Fruit fly (Drosophila melanogaster) whole organism, embryonic: ENCODE results near the gene CG3184.

ENCODE experiments used
- Ada2b ChIP-seq: fragments of 200-800 bp; sonication (Bioruptor generic); IDR thresholded peaks from 2 replicates; pipeline ENCODE4 v1.3.6; 2022; ENCODE audit warnings: missing biosample characterization, missing genetic modification characterization
- Awh ChIP-seq: fragments of 200-800 bp; sonication (Bioruptor generic); IDR thresholded peaks from 2 replicates; pipeline ENCODE4, ENCODE4 v1.3.6; 2022; ENCODE audit warnings: missing biosample characterization, missing genetic modification characterization
- BEAF-32 ChIP-seq: fragments of 200-800 bp; sonication (Bioruptor generic); optimal IDR thresholded peaks from 3 replicates; lab custom pipeline; 2017; ENCODE audit warnings: missing biosample characterization, missing genetic modification characterization, mild to moderate bottlenecking, moderate library complexity, missing genetic modification reagents
- Bgb ChIP-seq: fragments of 200-800 bp; sonication (Bioruptor generic); IDR thresholded peaks from 2 replicates; pipeline ENCODE4 v1.3.6; 2022; ENCODE audit warnings: missing biosample characterization, missing genetic modification characterization; ENCODE audit not compliant: partially characterized antibody
- CG10209 ChIP-seq: fragments of 200-800 bp; sonication (Bioruptor generic); optimal IDR thresholded peaks from 3 replicates; lab custom pipeline; 2017; ENCODE audit warnings: missing biosample characterization, mild to moderate bottlenecking, missing genetic modification characterization, missing genetic modification reagents
- CG1024 ChIP-seq: fragments of 200-800 bp; sonication (Bioruptor generic); IDR thresholded peaks from 2 replicates; pipeline ENCODE4 v1.3.6; 2022; ENCODE audit warnings: missing biosample characterization, missing genetic modification characterization
- CG10959 ChIP-seq: fragments of 200-800 bp; sonication (Bioruptor generic); IDR thresholded peaks from 2 replicates; pipeline ENCODE4 v1.3.6; 2022; ENCODE audit warnings: missing biosample characterization, missing genetic modification characterization
- CG11696 ChIP-seq: fragments of 200-800 bp; sonication (Bioruptor generic); IDR thresholded peaks from 2 replicates; pipeline ENCODE4 v1.3.6; 2022; ENCODE audit warnings: missing biosample characterization, missing genetic modification characterization
- CG12391 ChIP-seq: fragments of 200-800 bp; sonication (Bioruptor generic); optimal IDR thresholded peaks from 3 replicates; lab custom pipeline; 2018; ENCODE audit warnings: missing biosample characterization, mild to moderate bottlenecking, missing genetic modification characterization, moderate library complexity
- CG13296 ChIP-seq: fragments of 200-800 bp; sonication (Bioruptor generic); optimal IDR thresholded peaks from 3 replicates; lab custom pipeline; 2018; ENCODE audit warnings: missing biosample characterization, mild to moderate bottlenecking, missing genetic modification characterization
- CG13775 ChIP-seq: fragments of 200-800 bp; sonication (Bioruptor generic); optimal IDR thresholded peaks from 3 replicates; lab custom pipeline; 2017; ENCODE audit warnings: missing biosample characterization, mild to moderate bottlenecking, missing genetic modification characterization
- CG15073 ChIP-seq: fragments of 200-800 bp; sonication (Bioruptor generic); optimal IDR thresholded peaks from 2 replicates; lab custom pipeline; 2016; ENCODE audit warnings: missing biosample characterization, missing genetic modification characterization
- CG1647 ChIP-seq: fragments of 200-800 bp; sonication (Bioruptor generic); optimal IDR thresholded peaks from 3 replicates; lab custom pipeline; 2016; ENCODE audit warnings: missing biosample characterization, missing genetic modification characterization
- CG3407 ChIP-seq: fragments of 200-800 bp; sonication (Bioruptor generic); optimal IDR thresholded peaks from 2 replicates; lab custom pipeline; 2018; ENCODE audit warnings: missing biosample characterization, mild to moderate bottlenecking, missing genetic modification characterization
- CG34224 ChIP-seq: fragments of 200-800 bp; sonication (Bioruptor generic); IDR thresholded peaks from 3 replicates; pipeline ENCODE4 v1.3.6; 2022; ENCODE audit warnings: missing biosample characterization, missing genetic modification characterization; ENCODE audit not compliant: partially characterized antibody
- CG3726 ChIP-seq: fragments of 200-800 bp; sonication (Bioruptor generic); IDR thresholded peaks from 3 replicates; pipeline ENCODE4, ENCODE4 v1.3.6; 2022; ENCODE audit warnings: missing biosample characterization, missing genetic modification characterization
- CG3847 ChIP-seq: fragments of 200-800 bp; sonication (Bioruptor generic); IDR thresholded peaks from 2 replicates; pipeline ENCODE4 v1.3.6; 2022; ENCODE audit warnings: missing biosample characterization, missing genetic modification characterization
- CG4404 ChIP-seq: fragments of 200-800 bp; sonication (Bioruptor generic); IDR thresholded peaks from 2 replicates; pipeline ENCODE4 v1.3.6; 2022; ENCODE audit warnings: missing biosample characterization, missing genetic modification characterization
- CG6654 ChIP-seq: fragments of 200-800 bp; sonication (Bioruptor generic); optimal IDR thresholded peaks from 2 replicates; lab custom pipeline; 2017; ENCODE audit warnings: missing biosample characterization, mild to moderate bottlenecking, missing genetic modification characterization
- CG7357 ChIP-seq: fragments of 200-800 bp; sonication (Bioruptor generic); IDR thresholded peaks from 3 replicates; pipeline ENCODE4 v1.3.6; 2022; ENCODE audit warnings: missing biosample characterization, missing genetic modification characterization
- CG8089 ChIP-seq: fragments of 200-800 bp; sonication (Bioruptor generic); optimal IDR thresholded peaks from 3 replicates; lab custom pipeline; 2016; ENCODE audit warnings: missing biosample characterization, missing genetic modification characterization
- CG9727 ChIP-seq: fragments of 200-800 bp; sonication (Bioruptor generic); optimal IDR thresholded peaks from 3 replicates; lab custom pipeline; 2017; ENCODE audit warnings: missing biosample characterization, mild to moderate bottlenecking, missing genetic modification characterization
- Camta ChIP-seq: fragments of 200-800 bp; sonication (Bioruptor generic); optimal IDR thresholded peaks from 2 replicates; lab custom pipeline; 2016; ENCODE audit warnings: missing biosample characterization, missing genetic modification characterization
- Chrac-16 ChIP-seq: fragments of 200-800 bp; sonication (Bioruptor generic); optimal IDR thresholded peaks from 3 replicates; lab custom pipeline; 2016; ENCODE audit warnings: missing biosample characterization, missing genetic modification characterization
- D ChIP-seq, 2 experiments: fragments of 200-800 bp in 1 of 2; fragments of >200 bp in 1 of 2; sonication (Bioruptor generic) in 1 of 2; optimal IDR thresholded peaks; 2 replicates in 1 of 2; 3 replicates in 1 of 2; lab custom pipeline; 2017; ENCODE audit warnings: mild to moderate bottlenecking in 1 of 2, missing biosample characterization in 1 of 2, missing genetic modification characterization in 1 of 2, missing genetic modification reagents in 1 of 2
- E2f2 ChIP-seq: fragments of 200-800 bp; sonication (Bioruptor generic); IDR thresholded peaks from 2 replicates; pipeline ENCODE4 v1.3.6; 2022; ENCODE audit warnings: missing biosample characterization, missing genetic modification characterization
- Hand ChIP-seq: fragments of 200-800 bp; sonication (Bioruptor generic); optimal IDR thresholded peaks from 2 replicates; lab custom pipeline; 2017; ENCODE audit warnings: mild to moderate bottlenecking, missing biosample characterization, missing genetic modification reagents, missing genetic modification characterization
- Hmr ChIP-seq: fragments of 200-800 bp; sonication (Bioruptor generic); optimal IDR thresholded peaks from 3 replicates; lab custom pipeline; 2017; ENCODE audit warnings: mild to moderate bottlenecking, missing biosample characterization, missing genetic modification reagents, missing genetic modification characterization
- Hmx ChIP-seq: fragments of 200-800 bp; sonication (Bioruptor generic); optimal IDR thresholded peaks from 2 replicates; lab custom pipeline; 2016; ENCODE audit warnings: missing biosample characterization, missing genetic modification characterization
- Hr78 ChIP-seq, 2 experiments: fragments of 200-800 bp in 1 of 2; fragments of >200 bp in 1 of 2; sonication (Bioruptor generic) in 1 of 2; optimal IDR thresholded peaks; 2 replicates each; lab custom pipeline; 2017 to 2019; ENCODE audit warnings: missing biosample characterization in 2 of 2, missing genetic modification characterization in 2 of 2, mild to moderate bottlenecking in 1 of 2, moderate library complexity in 1 of 2
- Oli ChIP-seq: fragments of 200-800 bp; sonication (Bioruptor generic); optimal IDR thresholded peaks from 2 replicates; lab custom pipeline; 2018; ENCODE audit warnings: missing biosample characterization, mild to moderate bottlenecking, missing genetic modification characterization, moderate library complexity
- Opbp ChIP-seq: fragments of 200-800 bp; sonication (Bioruptor generic); IDR thresholded peaks from 3 replicates; pipeline ENCODE4 v1.3.6; 2022; ENCODE audit warnings: missing biosample characterization, missing genetic modification characterization; ENCODE audit not compliant: partially characterized antibody
- al ChIP-seq: fragments of 200-800 bp; sonication (Bioruptor generic); IDR thresholded peaks from 2 replicates; pipeline ENCODE4 v1.3.6; 2022; ENCODE audit warnings: missing biosample characterization, missing genetic modification characterization
- bigmax ChIP-seq: fragments of 200-800 bp; sonication (Bioruptor generic); optimal IDR thresholded peaks from 2 replicates; lab custom pipeline; 2018; ENCODE audit warnings: missing biosample characterization, mild to moderate bottlenecking, missing genetic modification characterization
- btn ChIP-seq: fragments of 200-800 bp; sonication (Bioruptor generic); optimal IDR thresholded peaks from 2 replicates; lab custom pipeline; 2016; ENCODE audit warnings: missing biosample characterization, missing genetic modification characterization
- cas ChIP-seq: fragments of 200-800 bp; sonication (Bioruptor generic); IDR thresholded peaks from 2 replicates; pipeline ENCODE4 v1.3.6; 2022; ENCODE audit warnings: missing biosample characterization, missing genetic modification characterization
- corto ChIP-seq: fragments of 200-800 bp; sonication (Bioruptor generic); optimal IDR thresholded peaks from 2 replicates; lab custom pipeline; 2016; ENCODE audit warnings: missing biosample characterization, mild to moderate bottlenecking, missing genetic modification characterization, moderate library complexity
- crc ChIP-seq: fragments of 200-800 bp; sonication (Bioruptor generic); optimal IDR thresholded peaks from 2 replicates; lab custom pipeline; 2016; ENCODE audit warnings: missing biosample characterization, missing genetic modification characterization
- croc ChIP-seq: fragments of 200-800 bp; sonication (Bioruptor generic); conservative IDR thresholded peaks from 3 replicates; pipeline ENCODE4 v1.3.6; 2022; ENCODE audit warnings: missing biosample characterization, missing genetic modification characterization
- fd102C ChIP-seq: fragments of 200-800 bp; sonication (Bioruptor generic); optimal IDR thresholded peaks from 2 replicates; lab custom pipeline; 2018; ENCODE audit warnings: missing biosample characterization, mild to moderate bottlenecking, missing genetic modification characterization, moderate library complexity
- kay ChIP-seq: fragments of 200-800 bp; sonication (Bioruptor generic); optimal IDR thresholded peaks from 2 replicates; lab custom pipeline; 2016; ENCODE audit warnings: missing biosample characterization, missing genetic modification characterization
- nau ChIP-seq: fragments of 200-800 bp; sonication (Bioruptor generic); optimal IDR thresholded peaks from 3 replicates; lab custom pipeline; 2017; ENCODE audit warnings: missing biosample characterization, mild to moderate bottlenecking, missing genetic modification characterization, missing genetic modification reagents
- pita ChIP-seq: fragments of 200-800 bp; sonication (Bioruptor generic); optimal IDR thresholded peaks from 2 replicates; lab custom pipeline; 2017; ENCODE audit warnings: missing biosample characterization, mild to moderate bottlenecking, missing genetic modification characterization
- prd ChIP-seq, 3 experiments: fragments of >200 bp in 2 of 3; fragments of 200-800 bp in 1 of 3; sonication (Bioruptor generic) in 1 of 3; optimal IDR thresholded peaks in 2 of 3; IDR thresholded peaks in 1 of 3; 2 replicates in 2 of 3; 3 replicates in 1 of 3; pipeline versions ENCODE4 v1.3.6 to Lab custom; 2017 to 2022; ENCODE audit warnings: missing biosample characterization in 1 of 3, missing genetic modification characterization in 1 of 3
- sima ChIP-seq: fragments of 200-800 bp; sonication (Bioruptor generic); optimal IDR thresholded peaks from 2 replicates; lab custom pipeline; 2016; ENCODE audit warnings: missing biosample characterization, missing genetic modification characterization
- ttk ChIP-seq: fragments of 200-800 bp; sonication (Bioruptor generic); IDR thresholded peaks from 2 replicates; pipeline ENCODE4 v2.1.2; 2022; ENCODE audit warnings: missing biosample characterization, missing genetic modification characterization
- unpg ChIP-seq: fragments of 200-800 bp; sonication (Bioruptor generic); optimal IDR thresholded peaks from 3 replicates; lab custom pipeline; 2018; ENCODE audit warnings: missing biosample characterization, mild to moderate bottlenecking, missing genetic modification characterization, moderate library complexity
- usp ChIP-seq: fragments of >200 bp; optimal IDR thresholded peaks from 2 replicates; lab custom pipeline; 2017; ENCODE audit warnings: missing biosample characterization, missing genetic modification characterization
- vvl ChIP-seq: fragments of 200-800 bp; sonication (Bioruptor generic); IDR thresholded peaks from 2 replicates; pipeline ENCODE4 v1.3.6; 2022; ENCODE audit warnings: missing biosample characterization, missing genetic modification characterization

The CG3184 gene

DNA sequence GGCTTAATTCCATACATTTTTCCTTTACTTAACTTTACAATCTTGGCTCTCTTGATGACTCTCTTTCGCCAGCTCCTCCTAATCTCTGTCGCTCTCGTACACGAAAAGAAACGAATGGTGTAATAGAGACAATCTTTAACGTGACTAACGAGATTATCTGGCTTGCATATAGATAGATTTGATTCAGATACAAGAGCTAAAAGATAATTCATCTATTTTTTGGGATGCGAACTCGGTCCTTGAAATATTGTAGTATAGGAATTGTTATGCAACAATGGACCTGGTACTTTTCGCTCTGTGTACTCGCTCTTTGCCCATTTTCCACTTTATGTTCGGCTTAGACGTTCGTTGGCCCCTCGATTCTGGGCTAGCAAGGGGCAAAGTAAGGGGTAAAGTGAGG is 22.7 kb upstream of the CG3184 start (continued):
- TF ChIP-seq D (optimal IDR thresholded peaks at IDR 0.05; lab: Kevin White, UChicago) (no peak), D (GFP tag; optimal IDR thresholded peaks at IDR 0.05; lab: Kevin White, UChicago) (peak; percentile 70), btn (GFP tag; lab: Kevin White, UChicago) (peak; percentile 61), Ada2b (GFP tag; lab: Robert Waterston, UW) (peak; percentile 83), kay (GFP tag; lab: Kevin White, UChicago) (peak; percentile 68), CG8089 (GFP tag; lab: Kevin White, UChicago) (peak; percentile 70), unpg (GFP tag; lab: Kevin White, UChicago) (peak; percentile 83), CG3407 (GFP tag; lab: Kevin White, UChicago) (peak; percentile 55), CG9727 (GFP tag; lab: Kevin White, UChicago) (peak; percentile 72), Awh (GFP tag; lab: Robert Waterston, UW) (peak; percentile 71), CG12391 (peak; percentile 80), vvl (GFP tag; lab: Robert Waterston, UW) (peak; percentile 83), CG1024 (GFP tag; lab: Robert Waterston, UW) (peak; percentile 34; the same call in 1 of the 2 replicates), BEAF-32 (GFP tag; lab: Kevin White, UChicago) (no peak), CG4404 (GFP tag; lab: Robert Waterston, UW) (peak; percentile 46), Hmx (peak; percentile 5), CG10209 (GFP tag; lab: Kevin White, UChicago) (peak; percentile 81), CG7357 (peak; percentile 30; the same call in 1 of the 3 replicates), bigmax (GFP tag; lab: Kevin White, UChicago) (no peak), Hr78 (GFP tag; optimal IDR thresholded peaks at IDR 0.05; lab: Kevin White, UChicago) (peak in 1 of 2 experiments; percentile 39), usp (GFP tag; lab: Kevin White, UChicago) (no peak), CG3847 (GFP tag; lab: Robert Waterston, UW) (peak; percentile 64), CG13775 (peak; percentile 65), CG15073 (GFP tag; lab: Kevin White, UChicago) (peak; percentile 4), prd (optimal IDR thresholded peaks at IDR 0.05; lab: Kevin White, UChicago) (no peak), prd (GFP tag; IDR thresholded peaks at IDR 0.05; lab: Robert Waterston, UW) (peak; percentile 79), CG11696 (GFP tag; lab: Robert Waterston, UW) (peak; percentile 23; the same call in 1 of the 2 replicates), al (GFP tag; lab: Robert Waterston, UW) (peak; percentile 39; the same call in 1 of the 2 replicates), Bgb (GFP tag; lab: Robert Waterston, UW) (no peak), fd102C (no peak), Hmr (GFP tag; lab: Kevin White, UChicago) (peak; percentile 86), E2f2 (GFP tag; lab: Robert Waterston, UW) (peak; percentile 61), crc (GFP tag; lab: Kevin White, UChicago) (peak; percentile 61), sima (GFP tag; lab: Kevin White, UChicago) (no peak), Opbp (no peak), CG1647 (GFP tag; lab: Kevin White, UChicago) (peak; percentile 50), Chrac-16 (peak; percentile 69), ttk (GFP tag; lab: Robert Waterston, UW) (peak; percentile 65), CG13296 (GFP tag; lab: Kevin White, UChicago) (peak; percentile 70), Oli (tag; lab: Kevin White, UChicago) (peak; percentile 85), CG34224 (GFP tag; lab: Robert Waterston, UW) (no peak), CG3726 (no peak), cas (GFP tag; lab: Robert Waterston, UW) (no peak), corto (GFP tag; lab: Kevin White, UChicago) (peak; percentile 45), CG10959 (GFP tag; lab: Robert Waterston, UW) (no peak), croc (GFP tag; lab: Robert Waterston, UW) (peak; percentile 60; the same call in 2 of the 3 replicates), pita (GFP tag; lab: Kevin White, UChicago) (no peak), CG6654 (GFP tag; lab: Kevin White, UChicago) (peak; percentile 31), Hand (GFP tag; lab: Kevin White, UChicago) (peak; percentile 83), nau (GFP tag; lab: Kevin White, UChicago) (peak; percentile 59), Camta (GFP tag; lab: Kevin White, UChicago) (peak; percentile 74)
